Fruit fly (Drosophila melanogaster): ENCODE results near the gene CG8679.

The CG8679 gene

dm6 chr2L:21245093-21245736, 26.9 kb upstream of the CG8679 start:
- peak; percentile 61 for TF ChIP-seq sens (GFP tag)
- no peak for TF ChIP-seq ERR (GFP tag; optimal IDR thresholded peaks at IDR 0.05)
- TF ChIP-seq CG10267 (tag; optimal IDR thresholded peaks at IDR 0.05) = peak; percentile 24
- no peak for TF ChIP-seq CG34376 (GFP tag; optimal IDR thresholded peaks at IDR 0.05)
- TF ChIP-seq Drgx (GFP tag; IDR thresholded peaks at IDR 0.05) = peak; percentile 45; the same call in 1 of the 2 replicates
- no peak for TF ChIP-seq NfI (GFP tag; optimal IDR thresholded peaks at IDR 0.05)
- TF ChIP-seq ro (GFP tag; IDR thresholded peaks at IDR 0.05) = no peak
- TF ChIP-seq CG8478 (optimal IDR thresholded peaks at IDR 0.05) = no peak
- peak; percentile 51 for TF ChIP-seq Med (GFP tag)
- TF ChIP-seq Atf6 (GFP tag; IDR thresholded peaks at IDR 0.05) = 0 out of 2 replicates have a peak, but pooled peaks have one; percentile 12
- no peak for TF ChIP-seq B-H1 (GFP tag; IDR thresholded peaks at IDR 0.05)
- no peak for TF ChIP-seq pb (GFP tag; optimal IDR thresholded peaks at IDR 0.05)
- TF ChIP-seq chinmo (GFP tag; IDR thresholded peaks at IDR 0.05; ENCODE audit: partially characterized antibody) = peak; percentile 76; the same call in 1 of the 4 replicates
- TF ChIP-seq tgo (GFP tag; IDR thresholded peaks at IDR 0.05) = no peak
- TF ChIP-seq NK7.1 (GFP tag; optimal IDR thresholded peaks at IDR 0.05) = no peak
- TF ChIP-seq dan (GFP tag; IDR thresholded peaks at IDR 0.05) = no peak
- peak; percentile 57 for TF ChIP-seq stwl (tag; optimal IDR thresholded peaks at IDR 0.05)
- TF ChIP-seq CG3847 (GFP tag; IDR thresholded peaks at IDR 0.05) = no peak
- TF ChIP-seq CG12769 (tag; optimal IDR thresholded peaks at IDR 0.05) = peak; percentile 8
- TF ChIP-seq kni (GFP tag; optimal IDR thresholded peaks at IDR 0.05) = peak; percentile 73
- TF ChIP-seq CG11093 (GFP tag; IDR thresholded peaks at IDR 0.05) = no peak
- no peak for TF ChIP-seq CG5245 (GFP tag; optimal IDR thresholded peaks at IDR 0.05)
- no peak for TF ChIP-seq MESR4 (GFP tag; optimal IDR thresholded peaks at IDR 0.05)
- no peak for TF ChIP-seq Dp (GFP tag; optimal IDR thresholded peaks at IDR 0.05)

dm6 chr2L:21243964-21244466, 25.7 kb upstream of the CG8679 start:
- TF ChIP-seq CG3281 (GFP tag; optimal IDR thresholded peaks at IDR 0.05) (no peak), chinmo (GFP tag; IDR thresholded peaks at IDR 0.05; ENCODE audit: partially characterized antibody) (peak; percentile 80; the same call in 2 of the 4 replicates), psq (GFP tag; optimal IDR thresholded peaks at IDR 0.05) (peak; percentile 22), CG4730 (GFP tag; IDR thresholded peaks at IDR 0.05) (no peak), CG12769 (tag; optimal IDR thresholded peaks at IDR 0.05) (peak; percentile 54), lov (optimal IDR thresholded peaks at IDR 0.05) (no peak), lov (GFP tag; IDR thresholded peaks at IDR 0.05) (0 out of 3 replicates have a peak, but pooled peaks have one; percentile 63), CG4404 (GFP tag; IDR thresholded peaks at IDR 0.05) (no peak), pum (GFP tag; optimal IDR thresholded peaks at IDR 0.05) (no peak), Blimp-1 (GFP tag; optimal IDR thresholded peaks at IDR 0.05) (peak; percentile 23), Med (GFP tag) (peak; percentile 64), chn (GFP tag; optimal IDR thresholded peaks at IDR 0.05) (peak; percentile 1), Hr78 (GFP tag; optimal IDR thresholded peaks at IDR 0.05) (peak in 1 of 2 experiments; percentile 93), Lhr (GFP tag; optimal IDR thresholded peaks at IDR 0.05) (no peak), vvl (GFP tag; IDR thresholded peaks at IDR 0.05) (0 out of 2 replicates have a peak, but pooled peaks have one; percentile 15), CG10979 (tag; optimal IDR thresholded peaks at IDR 0.05) (no peak), kni (GFP tag; optimal IDR thresholded peaks at IDR 0.05) (peak; percentile 82), CG10959 (GFP tag; IDR thresholded peaks at IDR 0.05) (no peak), sens (GFP tag) (peak; percentile 61), z (GFP tag; IDR thresholded peaks at IDR 0.05) (peak; percentile 78), tll (GFP tag; optimal IDR thresholded peaks at IDR 0.05) (peak in 1 of 2 experiments; percentile 36), sd (tag; optimal IDR thresholded peaks at IDR 0.05) (peak; percentile 11), bigmax (GFP tag; optimal IDR thresholded peaks at IDR 0.05) (no peak), ftz-f1 (GFP tag; optimal IDR thresholded peaks at IDR 0.05) (peak; percentile 43), rib (GFP tag; IDR thresholded peaks at IDR 0.05) (peak; percentile 26; the same call in 1 of the 2 replicates), D19B (GFP tag; optimal IDR thresholded peaks at IDR 0.05) (no peak), phol (tag; optimal IDR thresholded peaks at IDR 0.05) (no peak), Trl (optimal IDR thresholded peaks at IDR 0.05) (peak; percentile 25 to 47), Trl (GFP tag; optimal IDR thresholded peaks at IDR 0.05) (no peak), CG7372 (GFP tag; IDR thresholded peaks at IDR 0.05) (no peak), Awh (GFP tag; IDR thresholded peaks at IDR 0.05) (no peak)

Data from whole organism, embryonic.